Fruit fly (Drosophila melanogaster): ENCODE measurements around the gene Dnali1.

Dnali1 gene

dm6 chr3R:11851939-11852338, 41.2 kb downstream of the Dnali1 start (continued):
- TF ChIP-seq CG43689 (GFP tag; IDR thresholded peaks at IDR 0.05) (no peak), tup (GFP tag; optimal IDR thresholded peaks at IDR 0.05) (no peak), sr (GFP tag; IDR thresholded peaks at IDR 0.05) (no peak), PHDP (tag; optimal IDR thresholded peaks at IDR 0.05) (peak; percentile 79), gsb (GFP tag; IDR thresholded peaks at IDR 0.05) (no peak), NC2α (GFP tag; optimal IDR thresholded peaks at IDR 0.05) (no peak), Drgx (GFP tag; IDR thresholded peaks at IDR 0.05) (no peak), CG6791 (GFP tag; IDR thresholded peaks at IDR 0.05; ENCODE audit: partially characterized antibody) (no peak), Lpt (GFP tag; optimal IDR thresholded peaks at IDR 0.05) (no peak), gcm (GFP tag; optimal IDR thresholded peaks at IDR 0.05) (peak; percentile 60), CG12942 (GFP tag; optimal IDR thresholded peaks at IDR 0.05) (no peak), ap (GFP tag; IDR thresholded peaks at IDR 0.05) (peak; percentile 27; the same call in 1 of the 2 replicates), CG30020 (tag; optimal IDR thresholded peaks at IDR 0.05) (no peak), rib (GFP tag; IDR thresholded peaks at IDR 0.05) (0 out of 2 replicates have a peak, but pooled peaks have one; percentile 4), kay (GFP tag; optimal IDR thresholded peaks at IDR 0.05) (no peak), jumu (GFP tag; optimal IDR thresholded peaks at IDR 0.05) (no peak), her (GFP tag; optimal IDR thresholded peaks at IDR 0.05) (no peak), Adf1 (GFP tag; IDR thresholded peaks at IDR 0.05) (no peak), CG14860 (GFP tag; IDR thresholded peaks at IDR 0.05; ENCODE audit: partially characterized antibody) (no peak), CG14965 (GFP tag; optimal IDR thresholded peaks at IDR 0.05; ENCODE audit: borderline replicate concordance) (no peak), onecut (GFP tag; IDR thresholded peaks at IDR 0.05) (no peak), CG2712 (tag; optimal IDR thresholded peaks at IDR 0.05) (peak; percentile 80), croc (GFP tag; conservative IDR thresholded peaks at IDR 0.05) (peak; percentile 51), CG4820 (GFP tag; optimal IDR thresholded peaks at IDR 0.05) (no peak), CG1832 (GFP tag; optimal IDR thresholded peaks at IDR 0.05) (no peak), Optix (GFP tag; IDR thresholded peaks at IDR 0.05) (no peak), ci (GFP tag; IDR thresholded peaks at IDR 0.05) (no peak), Poxn (GFP tag; IDR thresholded peaks at IDR 0.05) (no peak), CG6765 (GFP tag; optimal IDR thresholded peaks at IDR 0.05) (no peak), Hey (tag; optimal IDR thresholded peaks at IDR 0.05) (no peak), Fer3 (tag; optimal IDR thresholded peaks at IDR 0.05) (peak; percentile 26), CG4424 (GFP tag; optimal IDR thresholded peaks at IDR 0.05) (peak; percentile 52), CG12391 (tag; optimal IDR thresholded peaks at IDR 0.05) (peak; percentile 74), B-H1 (GFP tag; IDR thresholded peaks at IDR 0.05) (no peak), CG31224 (GFP tag; IDR thresholded peaks at IDR 0.05) (no peak), CG9609 (GFP tag; optimal IDR thresholded peaks at IDR 0.05) (no peak), Six4 (GFP tag; optimal IDR thresholded peaks at IDR 0.05) (peak; percentile 3), CG6175 (GFP tag; IDR thresholded peaks at IDR 0.05) (no peak), wor (GFP tag; IDR thresholded peaks at IDR 0.05) (peak; percentile 45), CG9817 (tag; optimal IDR thresholded peaks at IDR 0.05) (peak; percentile 6), CG12769 (tag; optimal IDR thresholded peaks at IDR 0.05) (peak; percentile 34), CG7745 (tag; optimal IDR thresholded peaks at IDR 0.05) (no peak), unpg (GFP tag; optimal IDR thresholded peaks at IDR 0.05) (peak; percentile 78), tgo (GFP tag; IDR thresholded peaks at IDR 0.05) (peak; percentile 41; the same call in 2 of the 3 replicates), ranshi (GFP tag; IDR thresholded peaks at IDR 0.05) (no peak), cad (GFP tag; optimal IDR thresholded peaks at IDR 0.05) (no peak), ewg (GFP tag; optimal IDR thresholded peaks at IDR 0.05) (peak; percentile 52), CkIIα-i1 (GFP tag; IDR thresholded peaks at IDR 0.05) (no peak), CG11247 (GFP tag; IDR thresholded peaks at IDR 0.05) (no peak), CG9932 (GFP tag; IDR thresholded peaks at IDR 0.05) (no peak), luna (GFP tag; optimal IDR thresholded peaks at IDR 0.05) (no peak), CG2120 (GFP tag; optimal IDR thresholded peaks at IDR 0.05) (no peak), klu (GFP tag; IDR thresholded peaks at IDR 0.05) (no peak)

Measured in whole organism, embryonic.